Worm (Caenorhabditis elegans) whole organism, L1 larva: Measurements from ENCODE around the gene C24H11.1.
A peak's percentile ranks its signal among the peaks of the same experiment; 100 is the strongest.

ENCODE experiments used
- C04F5.9 ChIP-seq: sonication (generic microtip); optimal IDR thresholded peaks from 2 replicates; lab custom pipeline; 2016; ENCODE audit warnings: missing genetic modification characterization, missing compliant biosample characterization
- C16A3.4 ChIP-seq: fragments of 150-350 bp; optimal IDR thresholded peaks from 2 replicates; lab custom pipeline; 2014; ENCODE audit warnings: missing biosample characterization, missing genetic modification characterization
- ama-1 ChIP-seq: fragments of 150-350 bp; optimal IDR thresholded peaks from 2 replicates; lab custom pipeline; 2014
- blmp-1 ChIP-seq: fragments of 150-350 bp; optimal IDR thresholded peaks from 2 replicates; lab custom pipeline; 2014; ENCODE audit warnings: missing biosample characterization, missing genetic modification characterization
- ceh-8 ChIP-seq: fragments of 200-800 bp; sonication (Bioruptor generic); optimal IDR thresholded peaks from 2 replicates; lab custom pipeline; 2018; ENCODE audit warnings: mild to moderate bottlenecking, missing genetic modification characterization, moderate library complexity, missing compliant biosample characterization
- ceh-82 ChIP-seq, 3 experiments: fragments of 150-350 bp in 1 of 3; sonication (generic microtip) in 2 of 3; optimal IDR thresholded peaks; 2 replicates each; lab custom pipeline; 2014 to 2017; ENCODE audit warnings: missing biosample characterization in 3 of 3, missing genetic modification characterization in 3 of 3
- ceh-88 ChIP-seq: fragments of 200-800 bp; sonication (Bioruptor generic); IDR thresholded peaks from 2 replicates; pipeline ENCODE4 v1.3.6; 2022; ENCODE audit warnings: missing genetic modification characterization, missing compliant biosample characterization
- dpl-1 ChIP-seq, 3 experiments: fragments of 150-350 bp in 2 of 3; sonication (generic microtip) in 1 of 3; optimal IDR thresholded peaks; 2 replicates each; lab custom pipeline; 2014 to 2017; ENCODE audit warnings: missing biosample characterization in 3 of 3, missing genetic modification characterization in 3 of 3, missing genetic modification reagents in 3 of 3
- efl-1 ChIP-seq, 4 experiments: fragments of 150-350 bp; optimal IDR thresholded peaks in 3 of 4; peaks in 1 of 4; 1 replicate in 1 of 4; 2 replicates in 3 of 4; lab custom pipeline; 2014; ENCODE audit warnings: missing biosample characterization in 2 of 4, missing genetic modification characterization in 2 of 4, missing genetic modification reagents in 2 of 4
- egl-13 ChIP-seq: sonication (generic microtip); optimal IDR thresholded peaks from 2 replicates; lab custom pipeline; 2016; ENCODE audit warnings: missing genotype, missing genetic modification reagents, missing genetic modification characterization, missing compliant biosample characterization
- egl-27 ChIP-seq, 2 experiments: fragments of 150-350 bp in 1 of 2; sonication (generic microtip); optimal IDR thresholded peaks; 3 replicates each; lab custom pipeline; 2017 to 2018; ENCODE audit warnings: missing biosample characterization in 2 of 2, missing genetic modification characterization in 2 of 2, missing genetic modification reagents in 2 of 2
- elt-3 ChIP-seq, 6 experiments: fragments of 150-350 bp in 1 of 6; sonication (generic microtip); optimal IDR thresholded peaks; 2 replicates each; lab custom pipeline; 2017 to 2018; ENCODE audit warnings: missing biosample characterization in 6 of 6, missing genetic modification characterization in 6 of 6, inconsistent platforms in 1 of 6
- fkh-10 ChIP-seq: sonication (generic microtip); optimal IDR thresholded peaks from 2 replicates; lab custom pipeline; 2017; ENCODE audit warnings: missing biosample characterization, missing genetic modification reagents, missing genetic modification characterization
- fkh-4 ChIP-seq: sonication (generic microtip); optimal IDR thresholded peaks from 2 replicates; lab custom pipeline; 2016; ENCODE audit warnings: missing compliant biosample characterization, missing genetic modification characterization, borderline replicate concordance
- fos-1 ChIP-seq: fragments of 150-350 bp; optimal IDR thresholded peaks from 2 replicates; lab custom pipeline; 2014; ENCODE audit warnings: missing biosample characterization, missing genetic modification characterization
- grh-1 ChIP-seq: fragments of 200-800 bp; sonication (Bioruptor generic); IDR thresholded peaks from 2 replicates; pipeline ENCODE4 v1.3.6; 2022; ENCODE audit warnings: missing genetic modification reagents, missing genetic modification characterization, missing compliant biosample characterization
- hlh-17 ChIP-seq: fragments of 200-800 bp; sonication (Bioruptor generic); optimal IDR thresholded peaks from 2 replicates; lab custom pipeline; 2018; ENCODE audit warnings: missing genetic modification characterization, mild to moderate bottlenecking, missing compliant biosample characterization, moderate library complexity, borderline replicate concordance
- hpl-2 ChIP-seq: fragments of 150-350 bp; optimal IDR thresholded peaks from 2 replicates; lab custom pipeline; 2014; ENCODE audit warnings: missing biosample characterization, missing genetic modification reagents, missing genetic modification characterization
- irx-1 ChIP-seq: sonication (generic microtip); optimal IDR thresholded peaks from 2 replicates; lab custom pipeline; 2016; ENCODE audit warnings: missing genetic modification characterization, missing compliant biosample characterization
- isw-1 ChIP-seq: fragments of 200-800 bp; sonication (Bioruptor generic); IDR thresholded peaks from 2 replicates; pipeline ENCODE4 v1.3.6; 2022; ENCODE audit warnings: missing genetic modification characterization, missing compliant biosample characterization
- jun-1 ChIP-seq: fragments of 150-350 bp; optimal IDR thresholded peaks from 2 replicates; lab custom pipeline; 2014; ENCODE audit warnings: missing biosample characterization, missing genetic modification reagents, missing genetic modification characterization
- lin-14 ChIP-seq: fragments of 200-800 bp; sonication (Bioruptor generic); optimal IDR thresholded peaks from 2 replicates; lab custom pipeline; 2018; ENCODE audit warnings: mild to moderate bottlenecking, missing genetic modification characterization, moderate library complexity, missing compliant biosample characterization
- lin-15B ChIP-seq: fragments of 150-350 bp; sonication (generic microtip); optimal IDR thresholded peaks from 3 replicates; lab custom pipeline; 2014; ENCODE audit warnings: missing biosample characterization, missing genetic modification characterization
- lin-35 ChIP-seq, 2 experiments: fragments of 150-350 bp; optimal IDR thresholded peaks; 2 replicates each; lab custom pipeline; 2014; ENCODE audit warnings: missing biosample characterization in 2 of 2, missing genetic modification characterization in 2 of 2, missing genetic modification reagents in 2 of 2
- lsy-2 ChIP-seq, 2 experiments: fragments of 150-350 bp; optimal IDR thresholded peaks; 2 replicates each; lab custom pipeline; 2014; ENCODE audit warnings: missing biosample characterization in 2 of 2, missing genetic modification characterization in 2 of 2
- mdl-1 ChIP-seq, 2 experiments: fragments of 150-350 bp; optimal IDR thresholded peaks; 2 replicates each; lab custom pipeline; 2014 to 2017; ENCODE audit warnings: missing biosample characterization in 2 of 2, missing genetic modification characterization in 2 of 2, inconsistent platforms in 1 of 2
- mep-1 ChIP-seq: fragments of 150-350 bp; optimal IDR thresholded peaks from 2 replicates; lab custom pipeline; 2014; ENCODE audit warnings: missing biosample characterization, missing genetic modification characterization
- nhr-19 ChIP-seq: fragments of 200-800 bp; sonication (Bioruptor generic); conservative IDR thresholded peaks from 2 replicates; pipeline ENCODE4 v1.3.6; 2022; ENCODE audit warnings: missing genetic modification characterization, missing compliant biosample characterization
- nhr-20 ChIP-seq: sonication (generic microtip); optimal IDR thresholded peaks from 2 replicates; lab custom pipeline; 2016; ENCODE audit warnings: mild to moderate bottlenecking, missing genetic modification characterization, missing compliant biosample characterization
- nhr-237 ChIP-seq: fragments of 150-350 bp; optimal IDR thresholded peaks from 2 replicates; lab custom pipeline; 2014; ENCODE audit warnings: missing biosample characterization, missing genetic modification characterization
- nhr-28 ChIP-seq: fragments of 150-350 bp; optimal IDR thresholded peaks from 2 replicates; lab custom pipeline; 2014; ENCODE audit warnings: missing biosample characterization, missing genetic modification characterization
- nhr-47 ChIP-seq: sonication (generic microtip); optimal IDR thresholded peaks from 2 replicates; lab custom pipeline; 2016; ENCODE audit warnings: mild to moderate bottlenecking, missing genetic modification characterization, moderate library complexity, missing compliant biosample characterization
- nhr-71 ChIP-seq: sonication (generic microtip); optimal IDR thresholded peaks from 2 replicates; lab custom pipeline; 2016; ENCODE audit warnings: mild to moderate bottlenecking, missing genetic modification characterization, moderate library complexity, missing compliant biosample characterization
- nhr-76 ChIP-seq: sonication (generic microtip); optimal IDR thresholded peaks from 2 replicates; lab custom pipeline; 2017; ENCODE audit warnings: missing biosample characterization, missing genetic modification characterization
- nhr-77 ChIP-seq: fragments of 150-350 bp; optimal IDR thresholded peaks from 2 replicates; lab custom pipeline; 2014; ENCODE audit warnings: missing biosample characterization, missing genetic modification characterization
- nhr-85 ChIP-seq: sonication (generic microtip); peaks from one replicate; lab custom pipeline; 2016; ENCODE audit warnings: missing genetic modification characterization, inconsistent platforms, missing compliant biosample characterization
- nhr-90 ChIP-seq: sonication (generic microtip); optimal IDR thresholded peaks from 2 replicates; lab custom pipeline; 2016; ENCODE audit warnings: mild to moderate bottlenecking, missing genetic modification characterization, missing compliant biosample characterization; ENCODE audit not compliant: poor library complexity
- snpc-4 ChIP-seq: fragments of 150-350 bp; optimal IDR thresholded peaks from 2 replicates; lab custom pipeline; 2014; ENCODE audit warnings: missing biosample characterization, missing genetic modification characterization
- snu-23 ChIP-seq: sonication (generic microtip); optimal IDR thresholded peaks from 2 replicates; lab custom pipeline; 2016; ENCODE audit warnings: missing genetic modification characterization, missing compliant biosample characterization
- sox-4 ChIP-seq: sonication (generic microtip); optimal IDR thresholded peaks from 2 replicates; lab custom pipeline; 2016; ENCODE audit warnings: missing genetic modification characterization, missing compliant biosample characterization
- sptf-1 ChIP-seq: fragments of 150-350 bp; optimal IDR thresholded peaks from 2 replicates; lab custom pipeline; 2014; ENCODE audit warnings: missing biosample characterization, missing genetic modification characterization
- swsn-7 ChIP-seq: sonication (generic microtip); optimal IDR thresholded peaks from 2 replicates; lab custom pipeline; 2016; ENCODE audit warnings: missing genetic modification characterization, missing compliant biosample characterization
- tlp-1 ChIP-seq: fragments of 150-350 bp; optimal IDR thresholded peaks from 2 replicates; lab custom pipeline; 2014; ENCODE audit warnings: missing biosample characterization, missing genetic modification characterization
- unc-130 ChIP-seq: fragments of 150-350 bp; optimal IDR thresholded peaks from 2 replicates; lab custom pipeline; 2017; ENCODE audit warnings: missing biosample characterization, missing genetic modification characterization, inconsistent platforms
- unc-62 ChIP-seq: fragments of 150-350 bp; optimal IDR thresholded peaks from 2 replicates; lab custom pipeline; 2014; ENCODE audit warnings: missing biosample characterization, missing genetic modification reagents, missing genetic modification characterization
- unc-86 ChIP-seq: sonication (generic microtip); optimal IDR thresholded peaks from 2 replicates; lab custom pipeline; 2016; ENCODE audit warnings: missing genetic modification characterization, missing compliant biosample characterization
- vab-15 ChIP-seq: sonication (generic microtip); optimal IDR thresholded peaks from 2 replicates; lab custom pipeline; 2017; ENCODE audit warnings: missing genotype, mild to moderate bottlenecking, missing genetic modification characterization, missing compliant biosample characterization
- xbp-1 ChIP-seq: sonication (generic microtip); optimal IDR thresholded peaks from 2 replicates; lab custom pipeline; 2016; ENCODE audit warnings: missing genetic modification characterization, missing compliant biosample characterization
- ztf-4 ChIP-seq: fragments of 150-350 bp; optimal IDR thresholded peaks from 2 replicates; lab custom pipeline; 2014; ENCODE audit warnings: missing biosample characterization, missing genetic modification characterization

C24H11.1 gene

ce11 chrIII:11810447-11810846 lies 23.0 kb downstream of the C24H11.1 start, which contains the start of gene C18D11.6:
C18D11.6 (plus strand) TSS chrIII:11810556.
- no peak for TF ChIP-seq vab-15 (tag; lab: Kevin White, UChicago)
- TF ChIP-seq efl-1 (optimal IDR thresholded peaks at IDR 0.05; lab: Kevin White, UChicago): no peak
- peak in 1 of 2 experiments; percentile 64 for TF ChIP-seq efl-1 (GFP tag; optimal IDR thresholded peaks at IDR 0.05 in 1 of 2; lab: Kevin White, UChicago)
- TF ChIP-seq ztf-4 (tag; lab: Kevin White, UChicago): no peak
- TF ChIP-seq nhr-85 (tag; lab: Kevin White, UChicago): peak; percentile 81
- no peak for TF ChIP-seq nhr-71
- TF ChIP-seq, all 84 proteins: peak for 2

ce11 chrIII:11811839-11812238 lies 24.4 kb downstream of the C24H11.1 start:
- TF ChIP-seq nhr-85 (tag; lab: Kevin White, UChicago) (peak; percentile 83), nhr-77 (tag; lab: Kevin White, UChicago) (no peak), nhr-20 (tag; lab: Kevin White, UChicago) (peak; percentile 42), nhr-90 (tag; lab: Kevin White, UChicago) (peak; percentile 37), nhr-47 (tag; lab: Kevin White, UChicago) (no peak), nhr-71 (peak; percentile 39), isw-1 (GFP tag; lab: Robert Waterston, UW) (no peak), unc-86 (tag; lab: Kevin White, UChicago) (no peak), efl-1 (optimal IDR thresholded peaks at IDR 0.05; lab: Kevin White, UChicago) (peak; percentile 16 to 22), efl-1 (GFP tag; optimal IDR thresholded peaks at IDR 0.05 in 1 of 2; lab: Kevin White, UChicago) (no peak), mdl-1 (tag; optimal IDR thresholded peaks at IDR 0.05; lab: Kevin White, UChicago) (peak in 1 of 2 experiments; percentile 24), snpc-4 (peak; percentile 31), lin-15B (tag; lab: Kevin White, UChicago) (no peak), fkh-4 (tag; lab: Kevin White, UChicago) (no peak), swsn-7 (tag; lab: Kevin White, UChicago) (no peak), C16A3.4 (tag; lab: Kevin White, UChicago) (peak; percentile 15), grh-1 (no peak), egl-13 (tag; lab: Kevin White, UChicago) (no peak), lsy-2 (tag; optimal IDR thresholded peaks at IDR 0.05; lab: Kevin White, UChicago) (peak in 1 of 2 experiments; percentile 64), ztf-4 (tag; lab: Kevin White, UChicago) (no peak), dpl-1 (GFP tag; optimal IDR thresholded peaks at IDR 0.05; lab: Kevin White, UChicago) (peak; percentile 26 to 43 (median 31)), hlh-17 (GFP tag; lab: Kevin White, UChicago) (no peak), ceh-88 (GFP tag; lab: Robert Waterston, UW) (no peak), tlp-1 (tag; lab: Kevin White, UChicago) (no peak), elt-3 (tag; optimal IDR thresholded peaks at IDR 0.05; lab: Kevin White, UChicago) (peak in 1 of 6 experiments; percentile 62), unc-130 (tag; lab: Kevin White, UChicago) (no peak), lin-35 (GFP tag; optimal IDR thresholded peaks at IDR 0.05; lab: Kevin White, UChicago) (peak; percentile 18 to 48), blmp-1 (tag; lab: Kevin White, UChicago) (peak; percentile 93), ceh-8 (peak; percentile 17), irx-1 (tag; lab: Kevin White, UChicago) (no peak), nhr-28 (no peak), unc-62 (no peak), nhr-19 (GFP tag; lab: Robert Waterston, UW) (no peak), snu-23 (GFP tag; lab: Kevin White, UChicago) (peak; percentile 61), fkh-10 (no peak), mep-1 (peak; percentile 67), lin-14 (GFP tag; lab: Kevin White, UChicago) (peak; percentile 80)

- no peak for TF ChIP-seq egl-27 (tag; optimal IDR thresholded peaks at IDR 0.05; lab: Kevin White, UChicago)
- TF ChIP-seq hlh-17 (GFP tag; lab: Kevin White, UChicago): no peak
- TF ChIP-seq jun-1: no peak
- TF ChIP-seq nhr-76 (tag; lab: Kevin White, UChicago): no peak
- no peak for TF ChIP-seq ama-1 (lab: Kevin White, UChicago)
- peak; percentile 86 for TF ChIP-seq blmp-1 (tag; lab: Kevin White, UChicago)
- TF ChIP-seq sptf-1 (tag; lab: Kevin White, UChicago): no peak
- no peak for TF ChIP-seq hpl-2 (GFP tag; lab: Kevin White, UChicago)
- TF ChIP-seq mep-1: peak; percentile 34
- no peak for TF ChIP-seq sox-4 (tag; lab: Kevin White, UChicago)
- TF ChIP-seq nhr-20 (tag; lab: Kevin White, UChicago): peak; percentile 29
- TF ChIP-seq fos-1 (tag; lab: Kevin White, UChicago): no peak
- TF ChIP-seq xbp-1 (tag; lab: Kevin White, UChicago): no peak
- no peak for TF ChIP-seq C04F5.9 (tag; lab: Kevin White, UChicago)
- no peak for TF ChIP-seq dpl-1 (GFP tag; optimal IDR thresholded peaks at IDR 0.05; lab: Kevin White, UChicago)
- TF ChIP-seq unc-130 (tag; lab: Kevin White, UChicago): no peak
- no peak for TF ChIP-seq egl-13 (tag; lab: Kevin White, UChicago)
- no peak for TF ChIP-seq nhr-237 (tag; lab: Kevin White, UChicago)
- no peak for TF ChIP-seq ceh-82 (tag; optimal IDR thresholded peaks at IDR 0.05; lab: Kevin White, UChicago)
- peak; percentile 44 for TF ChIP-seq nhr-85 (tag; lab: Kevin White, UChicago)
- no peak for TF ChIP-seq lin-15B (tag; lab: Kevin White, UChicago)
Measured at ce11 chrIII:11814653-11815052, 27.2 kb downstream of the C24H11.1 start.
